Fruit fly (Drosophila melanogaster) whole organism: ENCODE measurements around the gene CG33080.

Source experiments
- CG8478 ChIP-seq: fragments of >200 bp; optimal IDR thresholded peaks from 2 replicates; lab custom pipeline; 2018; ENCODE audit warnings: inconsistent platforms
- EcR ChIP-seq, 2 experiments: fragments of >200 bp; optimal IDR thresholded peaks; 2 replicates each; lab custom pipeline; 2017; ENCODE audit warnings: missing biosample characterization in 2 of 2, missing genetic modification characterization in 2 of 2, missing genetic modification reagents in 2 of 2
- pan ChIP-seq: fragments of >200 bp; optimal IDR thresholded peaks from 2 replicates; lab custom pipeline; 2017
- usp ChIP-seq: fragments of >200 bp; optimal IDR thresholded peaks from 2 replicates; lab custom pipeline; 2017; ENCODE audit warnings: missing biosample characterization, missing genetic modification characterization, mixed read lengths

dm6 chrX:5737676-5738220, 20.2 kb upstream of the CG33080 start, which contains the start of gene Snx27:
- TF ChIP-seq pan (lab: Kevin White, UChicago) (no peak), usp (GFP tag; lab: Kevin White, UChicago) (no peak), CG8478 (lab: Kevin White, UChicago) (no peak), EcR (GFP tag; optimal IDR thresholded peaks at IDR 0.05; lab: Kevin White, UChicago) (no peak)
